Worm (Caenorhabditis elegans): ENCODE measurements around the gene str-253.

ce11 chrV:2251774-2252173 lies 2.6 kb downstream of the str-253 start:
- no peak for TF ChIP-seq pha-4 (tag; optimal IDR thresholded peaks at IDR 0.05)
- no peak for TF ChIP-seq unc-39 (tag; optimal IDR thresholded peaks at IDR 0.05)
- TF ChIP-seq unc-62 (GFP tag; optimal IDR thresholded peaks at IDR 0.05) = no peak
- no peak for TF ChIP-seq daf-12 (tag; optimal IDR thresholded peaks at IDR 0.05)
- TF ChIP-seq nhr-28 (tag; optimal IDR thresholded peaks at IDR 0.05) = no peak
